Comparison of ENCODE assay signal across 2 worm cellular contexts in genomic region chrX:5848703-5849102, ce11.
TF ChIP-seq lines count a peak whose summit lies in the region.

atat-2 (plus strand) TSS chrX:5849100.

TF ChIP-seq in whole organism, L1 larva, 84 proteins besides CTCF, POLR2A, EP300 and RAD21 (continued from another document):
- no peak for TF ChIP-seq aly-2 (tag; optimal IDR thresholded peaks at IDR 0.05; lab: Kevin White, UChicago)
- TF ChIP-seq efl-1 (optimal IDR thresholded peaks at IDR 0.05; lab: Kevin White, UChicago): no peak
- peak in 1 of 2 experiments; percentile 36 for TF ChIP-seq efl-1 (GFP tag; optimal IDR thresholded peaks at IDR 0.05 in 1 of 2; lab: Kevin White, UChicago)
- no peak for TF ChIP-seq hpl-2 (GFP tag; optimal IDR thresholded peaks at IDR 0.05; lab: Kevin White, UChicago)
- TF ChIP-seq fkh-4 (tag; optimal IDR thresholded peaks at IDR 0.05; lab: Kevin White, UChicago; ENCODE audit: borderline replicate concordance): no peak

TF ChIP-seq in whole organism, L4 larva, 104 proteins besides CTCF, POLR2A, EP300 and RAD21 (continued from another document):
- TF ChIP-seq unc-62 (GFP tag; optimal IDR thresholded peaks at IDR 0.05 in 1 of 2; lab: Kevin White, UChicago) (no peak), unc-62 (tag; optimal IDR thresholded peaks at IDR 0.05; lab: Kevin White, UChicago) (no peak), nhr-28 (tag; optimal IDR thresholded peaks at IDR 0.05; lab: Kevin White, UChicago) (peak; percentile 57), nhr-41 (GFP tag; IDR thresholded peaks at IDR 0.05; lab: Robert Waterston, UW) (no peak), attf-4 (tag; optimal IDR thresholded peaks at IDR 0.05; lab: Kevin White, UChicago) (no peak), spr-3 (GFP tag; optimal IDR thresholded peaks at IDR 0.05; lab: Kevin White, UChicago) (no peak), lin-38 (GFP tag; IDR thresholded peaks at IDR 0.05; lab: Robert Waterston, UW) (no peak), mxl-3 (GFP tag; optimal IDR thresholded peaks at IDR 0.05; lab: Kevin White, UChicago) (peak; percentile 52), zip-2 (tag; optimal IDR thresholded peaks at IDR 0.05; lab: Kevin White, UChicago) (no peak), nhr-25 (tag; optimal IDR thresholded peaks at IDR 0.05; lab: Kevin White, UChicago; ENCODE audit: borderline replicate concordance, insufficient read depth) (no peak), saeg-2 (GFP tag; IDR thresholded peaks at IDR 0.05; lab: Robert Waterston, UW) (no peak), ceh-44 (GFP tag; IDR thresholded peaks at IDR 0.05; lab: Robert Waterston, UW) (no peak), ama-1 (optimal IDR thresholded peaks at IDR 0.05; lab: Kevin White, UChicago) (no peak), nhr-42 (GFP tag; IDR thresholded peaks at IDR 0.05; lab: Robert Waterston, UW) (no peak), egl-43 (GFP tag; IDR thresholded peaks at IDR 0.05; lab: Robert Waterston, UW) (no peak), jun-1 (tag; optimal IDR thresholded peaks at IDR 0.05; lab: Kevin White, UChicago) (no peak), R02D3.7 (tag; optimal IDR thresholded peaks at IDR 0.05; lab: Kevin White, UChicago) (no peak), mdl-1 (tag; optimal IDR thresholded peaks at IDR 0.05; lab: Kevin White, UChicago) (peak in 1 of 2 experiments; percentile 33), Y105C5A.15 (GFP tag; IDR thresholded peaks at IDR 0.05; lab: Robert Waterston, UW) (no peak)
